Worm (Caenorhabditis elegans): Measurements from ENCODE around the gene K08D10.14.

DNA sequence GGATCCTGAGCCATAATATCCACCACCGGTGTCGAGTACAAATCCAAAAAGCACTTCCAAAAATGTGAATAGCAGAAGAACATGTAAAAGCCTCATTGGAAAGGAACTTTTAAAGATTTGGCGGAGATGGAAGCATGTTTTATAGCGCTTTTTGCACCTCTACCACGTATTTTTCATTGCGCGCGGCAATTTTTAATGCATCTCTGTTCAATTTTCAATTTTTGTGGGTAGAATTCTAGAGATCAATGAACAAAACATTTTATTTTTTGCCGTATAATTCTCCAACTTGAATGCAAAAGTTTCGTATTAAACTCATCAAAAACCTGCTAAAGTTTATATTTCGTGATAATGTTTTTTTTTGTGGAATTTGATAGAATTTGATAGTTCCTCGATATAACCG is 17.3 kb upstream of the K08D10.14 start, which contains the start of gene F49F1.9:
- no peak for TF ChIP-seq ceh-79 (tag; optimal IDR thresholded peaks at IDR 0.05)
- no peak for TF ChIP-seq efl-1 (GFP tag; optimal IDR thresholded peaks at IDR 0.05)
- TF ChIP-seq nfya-1 (tag; optimal IDR thresholded peaks at IDR 0.05; ENCODE audit: borderline replicate concordance, insufficient read depth) = no peak
- no peak for TF ChIP-seq F49E8.2 (tag; optimal IDR thresholded peaks at IDR 0.05; ENCODE audit: insufficient read depth)
- TF ChIP-seq nhr-80 (tag; optimal IDR thresholded peaks at IDR 0.05) = no peak
- TF ChIP-seq mcd-1 (GFP tag; IDR thresholded peaks at IDR 0.05) = no peak

Data from whole organism, young adult.